Worm (Caenorhabditis elegans) whole organism, L3 larva: ENCODE measurements around the gene Y73F8A.32.

ENCODE experiments used
- R02D3.7 ChIP-seq: fragments of 150-350 bp; optimal IDR thresholded peaks from 2 replicates; lab custom pipeline; 2014; ENCODE audit warnings: missing biosample characterization, missing genetic modification characterization
- ZK546.5 ChIP-seq: sonication (generic microtip); optimal IDR thresholded peaks from 2 replicates; lab custom pipeline; 2017; ENCODE audit warnings: missing biosample characterization, missing genetic modification characterization
- aly-2 ChIP-seq: fragments of 150-350 bp; optimal IDR thresholded peaks from 2 replicates; lab custom pipeline; 2014; ENCODE audit warnings: missing biosample characterization, missing genetic modification characterization
- ceh-28 ChIP-seq: fragments of 150-350 bp; optimal IDR thresholded peaks from 2 replicates; lab custom pipeline; 2014; ENCODE audit warnings: missing biosample characterization, missing genetic modification reagents, missing genetic modification characterization
- ceh-82 ChIP-seq: fragments of 150-350 bp; optimal IDR thresholded peaks from 2 replicates; lab custom pipeline; 2014; ENCODE audit warnings: missing biosample characterization, missing genetic modification characterization
- ceh-9 ChIP-seq: sonication (generic microtip); optimal IDR thresholded peaks from 2 replicates; lab custom pipeline; 2018; ENCODE audit warnings: missing biosample characterization, missing genetic modification characterization
- egl-27 ChIP-seq: sonication (generic microtip); optimal IDR thresholded peaks from 4 replicates; lab custom pipeline; 2017; ENCODE audit warnings: missing biosample characterization, missing genetic modification reagents, missing genetic modification characterization
- egl-5 ChIP-seq: fragments of 150-350 bp; optimal IDR thresholded peaks from 2 replicates; lab custom pipeline; 2017; ENCODE audit warnings: missing biosample characterization, missing genetic modification reagents, missing genetic modification characterization, inconsistent platforms
- elt-1 ChIP-seq: fragments of 150-350 bp; optimal IDR thresholded peaks from 2 replicates; lab custom pipeline; 2014; ENCODE audit warnings: missing biosample characterization, missing genetic modification characterization
- elt-2 ChIP-seq: sonication (generic microtip); optimal IDR thresholded peaks from 2 replicates; lab custom pipeline; 2016; ENCODE audit warnings: missing genetic modification reagents, mild to moderate bottlenecking, missing genetic modification characterization, missing compliant biosample characterization
- elt-3 ChIP-seq, 3 experiments: fragments of 150-350 bp in 1 of 3; sonication (generic microtip) in 2 of 3; optimal IDR thresholded peaks; 2 replicates in 2 of 3; 4 replicates in 1 of 3; lab custom pipeline; 2014 to 2017; ENCODE audit warnings: missing biosample characterization in 3 of 3, missing genetic modification characterization in 3 of 3
- eor-1 ChIP-seq, 2 experiments: fragments of 150-350 bp; optimal IDR thresholded peaks; 2 replicates each; lab custom pipeline; 2014 to 2018; ENCODE audit warnings: missing biosample characterization in 2 of 2, missing genetic modification characterization in 2 of 2
- fkh-10 ChIP-seq: sonication (generic microtip); optimal IDR thresholded peaks from 2 replicates; lab custom pipeline; 2017; ENCODE audit warnings: missing biosample characterization, missing genetic modification reagents, missing genetic modification characterization
- fkh-2 ChIP-seq: fragments of 150-350 bp; optimal IDR thresholded peaks from 2 replicates; lab custom pipeline; 2014; ENCODE audit warnings: missing biosample characterization, missing genetic modification reagents, missing genetic modification characterization
- hmg-11 ChIP-seq: sonication (generic microtip); optimal IDR thresholded peaks from 2 replicates; lab custom pipeline; 2016; ENCODE audit warnings: missing genetic modification characterization, missing compliant biosample characterization
- jun-1 ChIP-seq: fragments of 150-350 bp; optimal IDR thresholded peaks from 2 replicates; lab custom pipeline; 2014; ENCODE audit warnings: missing biosample characterization, missing genetic modification reagents, missing genetic modification characterization
- lin-15B ChIP-seq: fragments of 150-350 bp; optimal IDR thresholded peaks from 2 replicates; lab custom pipeline; 2014; ENCODE audit warnings: missing biosample characterization, missing genetic modification characterization
- lsy-12 ChIP-seq: sonication (generic microtip); optimal IDR thresholded peaks from 2 replicates; lab custom pipeline; 2016; ENCODE audit warnings: mild to moderate bottlenecking, missing genetic modification characterization, missing compliant biosample characterization
- mdl-1 ChIP-seq: fragments of 150-350 bp; optimal IDR thresholded peaks from 2 replicates; lab custom pipeline; 2014; ENCODE audit warnings: missing biosample characterization, missing genetic modification characterization
- mml-1 ChIP-seq: fragments of 150-350 bp; sonication (generic microtip); optimal IDR thresholded peaks from 3 replicates; lab custom pipeline; 2014; ENCODE audit warnings: missing biosample characterization, missing genetic modification characterization
- nhr-11 ChIP-seq: fragments of 150-350 bp; optimal IDR thresholded peaks from 2 replicates; lab custom pipeline; 2014; ENCODE audit warnings: missing biosample characterization, missing genetic modification characterization
- nhr-12 ChIP-seq: fragments of 150-350 bp; optimal IDR thresholded peaks from 2 replicates; lab custom pipeline; 2014; ENCODE audit warnings: missing biosample characterization, missing genetic modification characterization
- nhr-23 ChIP-seq: fragments of 150-350 bp; optimal IDR thresholded peaks from 2 replicates; lab custom pipeline; 2014; ENCODE audit warnings: missing biosample characterization, missing genetic modification reagents, missing genetic modification characterization
- nhr-237 ChIP-seq: fragments of 150-350 bp; optimal IDR thresholded peaks from 2 replicates; lab custom pipeline; 2014; ENCODE audit warnings: missing biosample characterization, missing genetic modification characterization
- nhr-28 ChIP-seq: fragments of 150-350 bp; optimal IDR thresholded peaks from 2 replicates; lab custom pipeline; 2014; ENCODE audit warnings: missing biosample characterization, missing genetic modification characterization
- nhr-43 ChIP-seq: sonication (generic microtip); optimal IDR thresholded peaks from 2 replicates; lab custom pipeline; 2016; ENCODE audit warnings: mild to moderate bottlenecking, missing genetic modification characterization, missing compliant biosample characterization; ENCODE audit not compliant: poor library complexity, severe bottlenecking
- nhr-67 ChIP-seq: fragments of 150-350 bp; optimal IDR thresholded peaks from 2 replicates; lab custom pipeline; 2014; ENCODE audit warnings: missing biosample characterization, missing genetic modification characterization
- nhr-77 ChIP-seq: fragments of 150-350 bp; optimal IDR thresholded peaks from 2 replicates; lab custom pipeline; 2014; ENCODE audit warnings: missing biosample characterization, missing genetic modification characterization
- pqm-1 ChIP-seq: fragments of 150-350 bp; optimal IDR thresholded peaks from 2 replicates; lab custom pipeline; 2017; ENCODE audit warnings: missing biosample characterization, missing genetic modification characterization, inconsistent platforms
- sea-2 ChIP-seq: fragments of 150-350 bp; sonication (generic microtip); optimal IDR thresholded peaks from 4 replicates; lab custom pipeline; 2014; ENCODE audit warnings: missing biosample characterization, missing genetic modification reagents, missing genetic modification characterization
- skn-1 ChIP-seq: fragments of 150-350 bp; optimal IDR thresholded peaks from 2 replicates; lab custom pipeline; 2014; ENCODE audit warnings: missing biosample characterization, missing genetic modification characterization
- snpc-4 ChIP-seq: fragments of 150-350 bp; optimal IDR thresholded peaks from 2 replicates; lab custom pipeline; 2014; ENCODE audit warnings: missing biosample characterization, missing genetic modification characterization
- tbx-2 ChIP-seq: sonication (generic microtip); optimal IDR thresholded peaks from 2 replicates; lab custom pipeline; 2016; ENCODE audit warnings: mild to moderate bottlenecking, missing genetic modification characterization, missing compliant biosample characterization
- unc-39 ChIP-seq: sonication (generic microtip); optimal IDR thresholded peaks from 4 replicates; lab custom pipeline; 2017; ENCODE audit warnings: missing biosample characterization, missing genetic modification characterization
- unc-62 ChIP-seq: fragments of 150-350 bp; sonication (generic microtip); optimal IDR thresholded peaks from 4 replicates; lab custom pipeline; 2014; ENCODE audit warnings: missing biosample characterization, missing genetic modification reagents, missing genetic modification characterization
- zag-1 ChIP-seq: fragments of 150-350 bp; optimal IDR thresholded peaks from 2 replicates; lab custom pipeline; 2014; ENCODE audit warnings: missing biosample characterization, missing genetic modification characterization
- ztf-4 ChIP-seq: fragments of 150-350 bp; optimal IDR thresholded peaks from 2 replicates; lab custom pipeline; 2014; ENCODE audit warnings: missing biosample characterization, missing genetic modification characterization

The Y73F8A.32 gene

ce11 chrIV:15525733-15526132 is 4.5 kb upstream of the Y73F8A.32 start:
- TF ChIP-seq nhr-237 (tag; lab: Kevin White, UChicago) = no peak
- TF ChIP-seq egl-27 (tag; lab: Kevin White, UChicago) = no peak
- TF ChIP-seq elt-3 (tag; optimal IDR thresholded peaks at IDR 0.05; lab: Kevin White, UChicago) = no peak
- no peak for TF ChIP-seq tbx-2 (tag; lab: Kevin White, UChicago)
- TF ChIP-seq aly-2 (tag; lab: Kevin White, UChicago) = no peak
- TF ChIP-seq unc-39 (tag; lab: Kevin White, UChicago) = no peak
- TF ChIP-seq egl-5 (tag; lab: Kevin White, UChicago) = no peak
- no peak for TF ChIP-seq mdl-1 (tag; lab: Kevin White, UChicago)
- no peak for TF ChIP-seq nhr-23 (tag; lab: Kevin White, UChicago)
- TF ChIP-seq R02D3.7 (tag; lab: Kevin White, UChicago) = no peak
- TF ChIP-seq nhr-12 (tag; lab: Kevin White, UChicago) = no peak
- no peak for TF ChIP-seq nhr-11 (tag; lab: Kevin White, UChicago)
- no peak for TF ChIP-seq skn-1
- TF ChIP-seq lsy-12 (tag; lab: Kevin White, UChicago) = no peak
- TF ChIP-seq, all 47 proteins: peak for 0

DNA sequence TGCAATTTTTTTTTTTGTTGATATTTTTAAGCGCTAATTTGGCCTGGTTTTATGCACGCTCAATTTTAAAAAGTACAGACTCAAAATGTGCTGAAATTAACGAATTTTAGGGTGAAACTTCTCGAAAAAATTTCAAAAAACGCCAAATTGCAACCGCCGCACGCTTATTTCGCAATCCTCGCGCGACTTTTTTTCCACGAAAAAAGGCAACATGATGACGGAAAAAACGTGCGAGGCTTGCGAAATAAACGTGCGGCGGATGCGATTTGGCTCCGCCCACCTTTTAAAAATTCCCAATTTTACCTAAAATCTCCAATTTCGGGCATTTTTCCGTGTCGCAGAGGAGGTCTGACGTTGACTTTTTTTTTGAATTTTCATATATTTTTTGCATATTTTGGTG is 3.7 kb upstream of the Y73F8A.32 start:
- TF ChIP-seq elt-3 (tag; optimal IDR thresholded peaks at IDR 0.05; lab: Kevin White, UChicago) (no peak), hmg-11 (tag; lab: Kevin White, UChicago) (no peak), nhr-28 (tag; lab: Kevin White, UChicago) (no peak), ceh-28 (tag; lab: Kevin White, UChicago) (no peak), nhr-77 (tag; lab: Kevin White, UChicago) (no peak), mdl-1 (tag; lab: Kevin White, UChicago) (no peak), snpc-4 (tag; lab: Kevin White, UChicago) (no peak), elt-2 (tag; lab: Kevin White, UChicago) (no peak), pqm-1 (tag; lab: Kevin White, UChicago) (no peak), nhr-67 (tag; lab: Kevin White, UChicago) (no peak), lin-15B (no peak), ceh-9 (tag; lab: Kevin White, UChicago) (no peak), zag-1 (no peak), nhr-23 (tag; lab: Kevin White, UChicago) (no peak), egl-5 (tag; lab: Kevin White, UChicago) (no peak), unc-62 (GFP tag; lab: Kevin White, UChicago) (no peak), nhr-43 (tag; lab: Kevin White, UChicago) (no peak), ztf-4 (no peak)

DNA sequence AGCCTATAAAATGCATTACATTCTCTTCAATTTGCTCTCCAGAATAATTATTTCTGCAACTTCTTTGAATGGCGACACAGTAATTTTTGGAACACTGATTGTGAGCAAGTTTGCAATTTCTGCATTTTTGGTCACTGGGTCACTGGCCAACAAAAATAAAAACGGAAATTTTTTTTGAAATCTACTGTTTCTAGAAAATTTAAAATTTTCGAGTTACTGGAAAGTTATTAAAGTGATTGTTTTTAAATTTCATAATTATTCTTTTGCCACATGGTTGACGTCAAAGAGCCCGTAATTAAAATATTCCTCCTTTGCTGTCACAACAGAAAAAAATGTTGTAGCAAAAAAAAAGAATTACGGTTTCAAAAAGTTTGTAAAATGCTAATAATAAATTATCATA is 2.5 kb upstream of the Y73F8A.32 start:
- TF ChIP-seq nhr-12 (tag; lab: Kevin White, UChicago) (no peak), nhr-67 (tag; lab: Kevin White, UChicago) (no peak), ceh-82 (no peak), lsy-12 (tag; lab: Kevin White, UChicago) (no peak), jun-1 (tag; lab: Kevin White, UChicago) (no peak), ceh-28 (tag; lab: Kevin White, UChicago) (no peak), pqm-1 (tag; lab: Kevin White, UChicago) (no peak), nhr-43 (tag; lab: Kevin White, UChicago) (no peak), mdl-1 (tag; lab: Kevin White, UChicago) (no peak), ztf-4 (no peak), sea-2 (no peak), elt-1 (tag; lab: Kevin White, UChicago) (no peak), eor-1 (tag; optimal IDR thresholded peaks at IDR 0.05; lab: Kevin White, UChicago) (no peak), mml-1 (no peak), snpc-4 (tag; lab: Kevin White, UChicago) (no peak), elt-2 (tag; lab: Kevin White, UChicago) (no peak), lin-15B (no peak), egl-27 (tag; lab: Kevin White, UChicago) (no peak), R02D3.7 (tag; lab: Kevin White, UChicago) (no peak), ZK546.5 (tag; lab: Kevin White, UChicago) (no peak)

DNA sequence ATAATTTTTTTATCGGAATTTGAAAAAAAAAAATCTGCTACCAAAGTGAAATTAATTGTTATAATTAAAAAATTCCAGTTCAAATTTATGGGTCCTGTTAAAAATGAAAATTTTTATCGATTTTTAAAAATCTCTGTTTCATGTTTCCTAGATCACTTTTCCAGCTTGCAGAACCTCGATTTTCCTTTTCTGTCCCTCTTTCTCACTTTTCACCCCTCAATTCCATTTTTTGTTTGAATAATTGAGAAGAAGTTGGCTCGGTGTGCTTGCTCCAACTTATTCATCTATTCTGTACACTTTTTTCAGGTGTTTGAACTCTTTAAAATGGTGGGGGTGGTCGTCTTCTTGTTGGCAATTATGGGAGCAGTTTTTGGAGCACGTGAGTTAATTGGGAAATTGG is 24.0 kb downstream of the Y73F8A.32 start, which contains the start of gene acr-24:
Gene acr-24 (plus strand): TSS at position 301 of the 400 bp plus-strand sequence.
- TF ChIP-seq fkh-2 (no peak), nhr-11 (tag; lab: Kevin White, UChicago) (no peak), eor-1 (tag; optimal IDR thresholded peaks at IDR 0.05; lab: Kevin White, UChicago) (no peak), unc-39 (tag; lab: Kevin White, UChicago) (no peak), zag-1 (no peak), fkh-10 (GFP tag; lab: Kevin White, UChicago) (no peak)
